Fruit fly (Drosophila melanogaster): Measurements from ENCODE around the gene Sf3b5.

Gene Sf3b5

DNA sequence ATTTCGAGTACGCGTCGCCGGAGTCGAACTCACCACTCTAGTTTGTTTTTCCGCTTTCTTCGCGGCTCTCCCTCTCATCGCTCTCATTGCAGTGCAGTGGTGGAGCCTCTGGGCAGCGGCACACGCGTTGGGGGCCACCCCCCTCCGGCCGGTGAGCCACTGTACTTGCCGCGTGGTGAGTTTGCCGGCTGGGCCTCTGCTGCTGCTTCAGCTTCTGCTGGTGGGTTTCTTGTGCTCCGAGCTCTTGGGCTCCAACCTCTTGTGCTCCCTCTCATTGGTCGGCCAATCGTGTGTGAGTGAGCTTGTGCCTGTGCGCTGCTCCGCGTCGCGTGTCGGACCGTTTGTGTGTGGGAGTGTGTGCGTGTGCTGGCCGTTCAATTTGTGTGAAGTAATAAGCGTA lies 37.9 kb upstream of the Sf3b5 start (continued):
- TF ChIP-seq Ptx1 (GFP tag; IDR thresholded peaks at IDR 0.05) (no peak), prd (optimal IDR thresholded peaks at IDR 0.05) (no peak), prd (GFP tag; IDR thresholded peaks at IDR 0.05) (no peak), CG15073 (GFP tag; optimal IDR thresholded peaks at IDR 0.05) (no peak), Med (GFP tag) (peak; percentile 97), bab2 (GFP tag; optimal IDR thresholded peaks at IDR 0.05) (peak; percentile 19), chn (GFP tag; optimal IDR thresholded peaks at IDR 0.05) (peak; percentile 73), CG4707 (GFP tag; optimal IDR thresholded peaks at IDR 0.05) (peak; percentile 42), dati (GFP tag; IDR thresholded peaks at IDR 0.05) (no peak), Mes4 (GFP tag; optimal IDR thresholded peaks at IDR 0.05) (peak; percentile 66), CG3726 (GFP tag; IDR thresholded peaks at IDR 0.05) (no peak), Dad (GFP tag; optimal IDR thresholded peaks at IDR 0.05) (peak; percentile 28), hth (optimal IDR thresholded peaks at IDR 0.05) (no peak), rib (GFP tag; IDR thresholded peaks at IDR 0.05) (no peak), Max (GFP tag; optimal IDR thresholded peaks at IDR 0.05) (peak; percentile 29), CG1024 (GFP tag; IDR thresholded peaks at IDR 0.05) (no peak), CG10209 (GFP tag; optimal IDR thresholded peaks at IDR 0.05) (peak; percentile 15), MTF-1 (GFP tag; optimal IDR thresholded peaks at IDR 0.05; ENCODE audit: borderline replicate concordance) (peak; percentile 64), slou (GFP tag; optimal IDR thresholded peaks at IDR 0.05) (no peak), insv (GFP tag; optimal IDR thresholded peaks at IDR 0.05) (no peak), Atf-2 (GFP tag; optimal IDR thresholded peaks at IDR 0.05) (peak; percentile 18), CG11504 (tag; optimal IDR thresholded peaks at IDR 0.05) (peak; percentile 8), CG15514 (GFP tag; optimal IDR thresholded peaks at IDR 0.05) (peak; percentile 72), ham (GFP tag; IDR thresholded peaks at IDR 0.05) (no peak), fd3F (GFP tag; optimal IDR thresholded peaks at IDR 0.05) (no peak), TFAM (GFP tag; optimal IDR thresholded peaks at IDR 0.05) (no peak), grau (tag; optimal IDR thresholded peaks at IDR 0.05) (peak; percentile 35), shn (GFP tag; optimal IDR thresholded peaks at IDR 0.05) (peak; percentile 68), CG10979 (tag; optimal IDR thresholded peaks at IDR 0.05) (no peak), CG2116 (GFP tag; optimal IDR thresholded peaks at IDR 0.05) (no peak), gcm (GFP tag; optimal IDR thresholded peaks at IDR 0.05) (peak; percentile 67), CG33557 (GFP tag; optimal IDR thresholded peaks at IDR 0.05) (peak; percentile 27), Jarid2 (GFP tag; optimal IDR thresholded peaks at IDR 0.05) (peak; percentile 68), row (GFP tag; IDR thresholded peaks at IDR 0.05) (no peak), Taf1 (GFP tag; IDR thresholded peaks at IDR 0.05) (no peak), CG9437 (GFP tag; optimal IDR thresholded peaks at IDR 0.05) (no peak), Bteb2 (GFP tag; optimal IDR thresholded peaks at IDR 0.05) (peak; percentile 21), CG9797 (GFP tag; optimal IDR thresholded peaks at IDR 0.05) (no peak), Hr78 (GFP tag; optimal IDR thresholded peaks at IDR 0.05) (peak in 1 of 2 experiments; percentile 18), gfzf (GFP tag; optimal IDR thresholded peaks at IDR 0.05) (no peak), ash1 (GFP tag; optimal IDR thresholded peaks at IDR 0.05) (peak; percentile 71), CG11723 (GFP tag; optimal IDR thresholded peaks at IDR 0.05) (peak; percentile 29), zen2 (GFP tag; IDR thresholded peaks at IDR 0.05; ENCODE audit: partially characterized antibody) (no peak), CG17361 (GFP tag; IDR thresholded peaks at IDR 0.05) (no peak), grn (GFP tag; optimal IDR thresholded peaks at IDR 0.05) (no peak), lab (GFP tag; optimal IDR thresholded peaks at IDR 0.05) (peak; percentile 89), Xrp1 (GFP tag; IDR thresholded peaks at IDR 0.05) (no peak), tgo (GFP tag; IDR thresholded peaks at IDR 0.05) (no peak), br (optimal IDR thresholded peaks at IDR 0.05) (no peak), CG4730 (GFP tag; IDR thresholded peaks at IDR 0.05) (no peak), CG31365 (tag; optimal IDR thresholded peaks at IDR 0.05) (peak; percentile 35), Dll (GFP tag; IDR thresholded peaks at IDR 0.05; ENCODE audit: partially characterized antibody) (no peak)

Measured in whole organism, embryonic.